Worm (Caenorhabditis elegans): ENCODE results near the gene Y49G5A.1.

The Y49G5A.1 gene

DNA sequence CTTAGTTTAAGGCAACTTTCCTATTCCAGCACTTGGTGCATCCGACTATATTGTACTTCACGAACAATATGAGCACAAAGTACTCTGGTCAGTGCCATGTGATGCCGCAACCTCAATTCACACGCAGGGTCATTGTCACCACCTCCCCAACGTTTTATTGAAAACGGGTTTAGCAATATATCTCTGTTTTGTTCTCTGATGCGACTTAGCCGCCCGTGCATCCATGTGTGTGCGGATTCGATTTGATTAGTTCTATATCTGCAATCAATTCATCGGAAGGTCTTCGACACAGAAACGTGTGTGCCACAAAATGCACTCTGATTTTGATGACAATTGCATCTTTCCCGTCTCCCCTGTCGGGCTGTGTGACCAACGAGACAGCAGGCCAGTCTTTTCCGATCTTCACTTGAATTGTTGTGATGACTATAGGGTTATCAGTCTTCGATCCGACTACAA, 14.5 kb downstream of the Y49G5A.1 start:
- no peak for TF ChIP-seq fos-1 (tag; optimal IDR thresholded peaks at IDR 0.05)
- no peak for TF ChIP-seq nhr-10 (tag; optimal IDR thresholded peaks at IDR 0.05)
- TF ChIP-seq sma-9 (GFP tag; optimal IDR thresholded peaks at IDR 0.05) = peak; percentile 86
- peak; percentile 29 for TF ChIP-seq sma-9 (tag; optimal IDR thresholded peaks at IDR 0.05)
- no peak for TF ChIP-seq mbf-1 (tag; optimal IDR thresholded peaks at IDR 0.05)
- peak; percentile 28 for TF ChIP-seq nhr-21 (tag; optimal IDR thresholded peaks at IDR 0.05)
- no peak for TF ChIP-seq unc-62 (GFP tag; optimal IDR thresholded peaks at IDR 0.05)
- no peak for TF ChIP-seq ZK546.5 (tag; optimal IDR thresholded peaks at IDR 0.05)
- TF ChIP-seq unc-39 (tag; optimal IDR thresholded peaks at IDR 0.05) = no peak
- TF ChIP-seq ztf-11 (tag; optimal IDR thresholded peaks at IDR 0.05) = no peak
- TF ChIP-seq ceh-16 (tag; optimal IDR thresholded peaks at IDR 0.05) = no peak
- peak in 1 of 2 experiments; percentile 9 for TF ChIP-seq lsy-2 (tag; optimal IDR thresholded peaks at IDR 0.05)
- no peak for TF ChIP-seq nhr-23 (tag; optimal IDR thresholded peaks at IDR 0.05)
- no peak for TF ChIP-seq C34F6.9 (tag; optimal IDR thresholded peaks at IDR 0.05)
- no peak for TF ChIP-seq zag-1 (tag; optimal IDR thresholded peaks at IDR 0.05)
- peak; percentile 28 for TF ChIP-seq gmeb-1 (tag; optimal IDR thresholded peaks at IDR 0.05)
- TF ChIP-seq nhr-77 (tag; optimal IDR thresholded peaks at IDR 0.05) = no peak
- no peak for TF ChIP-seq alr-1 (tag; optimal IDR thresholded peaks at IDR 0.05)
- no peak for TF ChIP-seq elt-3 (tag; optimal IDR thresholded peaks at IDR 0.05)
- TF ChIP-seq blmp-1 (tag; optimal IDR thresholded peaks at IDR 0.05; ENCODE audit: insufficient read depth) = no peak
- no peak for TF ChIP-seq elt-1 (tag; optimal IDR thresholded peaks at IDR 0.05)
- no peak for TF ChIP-seq mab-5 (tag; optimal IDR thresholded peaks at IDR 0.05)
- TF ChIP-seq nhr-129 (tag; optimal IDR thresholded peaks at IDR 0.05) = peak; percentile 74
- TF ChIP-seq dmd-4 (tag; optimal IDR thresholded peaks at IDR 0.05) = no peak
- TF ChIP-seq lin-11 (tag; optimal IDR thresholded peaks at IDR 0.05) = no peak
- no peak for TF ChIP-seq nhr-6 (tag; optimal IDR thresholded peaks at IDR 0.05)
- no peak for TF ChIP-seq ztf-1 (GFP tag; conservative IDR thresholded peaks at IDR 0.05)
- TF ChIP-seq nhr-11 (tag; optimal IDR thresholded peaks at IDR 0.05) = no peak
- no peak for TF ChIP-seq sem-4 (tag; optimal IDR thresholded peaks at IDR 0.05)
- no peak for TF ChIP-seq peb-1 (tag; optimal IDR thresholded peaks at IDR 0.05)
- TF ChIP-seq lin-39 (tag; optimal IDR thresholded peaks at IDR 0.05) = no peak
- TF ChIP-seq crh-2 (tag; optimal IDR thresholded peaks at IDR 0.05) = no peak
- no peak for TF ChIP-seq ceh-82 (tag; optimal IDR thresholded peaks at IDR 0.05)
- no peak for TF ChIP-seq Y55F3AM.14 (GFP tag; optimal IDR thresholded peaks at IDR 0.05)
- TF ChIP-seq skn-1 (tag; optimal IDR thresholded peaks at IDR 0.05) = peak; percentile 31
- no peak for TF ChIP-seq nhr-237 (tag; optimal IDR thresholded peaks at IDR 0.05)
- TF ChIP-seq ztf-4 (tag; optimal IDR thresholded peaks at IDR 0.05) = no peak
- no peak for TF ChIP-seq R02D3.7 (tag; optimal IDR thresholded peaks at IDR 0.05)
- TF ChIP-seq egl-27 (tag; optimal IDR thresholded peaks at IDR 0.05) = no peak
- no peak for TF ChIP-seq snpc-4 (tag; optimal IDR thresholded peaks at IDR 0.05)
- TF ChIP-seq nhr-25 (tag; optimal IDR thresholded peaks at IDR 0.05) = no peak
- peak; percentile 26 for TF ChIP-seq sma-3 (GFP tag; optimal IDR thresholded peaks at IDR 0.05)
- peak; percentile 16 for TF ChIP-seq F13H6.1 (tag; optimal IDR thresholded peaks at IDR 0.05)
- TF ChIP-seq mdl-1 (tag; optimal IDR thresholded peaks at IDR 0.05) = no peak
- TF ChIP-seq nhr-12 (tag; optimal IDR thresholded peaks at IDR 0.05) = no peak
- TF ChIP-seq aly-2 (tag; optimal IDR thresholded peaks at IDR 0.05) = no peak
- no peak for TF ChIP-seq unc-55 (GFP tag; optimal IDR thresholded peaks at IDR 0.05)
- TF ChIP-seq lin-13 (GFP tag; optimal IDR thresholded peaks at IDR 0.05) = no peak
- no peak for TF ChIP-seq ama-1 (optimal IDR thresholded peaks at IDR 0.05)
